Worm (Caenorhabditis elegans): ENCODE data around the gene dct-16.
A peak's percentile ranks its signal among the peaks of the same experiment; 100 is the strongest.

The dct-16 gene

ce11 chrV:20479013-20479739, 19.7 kb downstream of the dct-16 start, which contains the start of the genes calf-1 and rpl-2 (continued):
- TF ChIP-seq mep-1 (tag; optimal IDR thresholded peaks at IDR 0.05) (peak; percentile 69), dmd-8 (GFP tag; IDR thresholded peaks at IDR 0.05) (no peak), rbr-2 (tag; optimal IDR thresholded peaks at IDR 0.05) (peak; percentile 22), nhr-11 (tag; optimal IDR thresholded peaks at IDR 0.05) (peak; percentile 23), zfp-3 (GFP tag; conservative IDR thresholded peaks at IDR 0.05) (no peak), pqm-1 (tag; optimal IDR thresholded peaks at IDR 0.05) (no peak), unc-62 (GFP tag; optimal IDR thresholded peaks at IDR 0.05 in 1 of 2) (no peak), unc-62 (tag; optimal IDR thresholded peaks at IDR 0.05) (no peak), jun-1 (tag; optimal IDR thresholded peaks at IDR 0.05) (no peak), nhr-6 (tag; optimal IDR thresholded peaks at IDR 0.05) (peak; percentile 26), nhr-28 (tag; optimal IDR thresholded peaks at IDR 0.05) (peak; percentile 21), fos-1 (tag; optimal IDR thresholded peaks at IDR 0.05) (no peak), ceh-44 (GFP tag; IDR thresholded peaks at IDR 0.05) (no peak), Y48G9A.11 (GFP tag; IDR thresholded peaks at IDR 0.05) (no peak), set-16 (GFP tag; IDR thresholded peaks at IDR 0.05) (no peak), pha-4 (GFP tag; IDR thresholded peaks at IDR 0.05) (0 out of 2 replicates have a peak, but pooled peaks have one; percentile 49), pha-4 (tag; optimal IDR thresholded peaks at IDR 0.05) (no peak), snpc-1.2 (GFP tag; IDR thresholded peaks at IDR 0.05) (no peak), nhr-77 (tag; optimal IDR thresholded peaks at IDR 0.05) (peak; percentile 29), daf-8 (GFP tag; IDR thresholded peaks at IDR 0.05) (no peak), ces-1 (GFP tag; optimal IDR thresholded peaks at IDR 0.05) (no peak)

DNA sequence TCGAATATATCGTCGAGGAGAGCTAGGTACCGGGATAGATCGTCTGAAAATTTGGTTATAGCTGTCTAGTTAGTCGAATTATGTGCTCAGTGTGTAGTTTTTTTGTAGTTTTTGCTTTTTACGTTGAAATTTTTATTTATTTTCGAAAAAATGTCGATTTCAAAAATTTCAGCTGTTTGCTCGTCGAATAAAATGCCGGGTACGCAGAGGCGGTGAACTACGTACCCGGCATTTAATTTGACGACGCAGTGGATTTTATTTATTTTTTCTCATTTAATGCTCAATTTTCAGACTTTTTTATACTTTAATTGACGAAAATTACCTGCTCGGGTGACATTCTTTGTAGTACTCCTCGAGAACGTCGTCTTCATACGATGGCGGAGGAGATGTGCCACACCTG, 21.9 kb downstream of the dct-16 start:
- TF ChIP-seq gei-8 (GFP tag; optimal IDR thresholded peaks at IDR 0.05) = no peak
- TF ChIP-seq lin-38 (GFP tag; IDR thresholded peaks at IDR 0.05) = no peak
- TF ChIP-seq lsy-2 (tag; optimal IDR thresholded peaks at IDR 0.05) = peak in 1 of 2 experiments; percentile 50
- TF ChIP-seq egl-43 (GFP tag; IDR thresholded peaks at IDR 0.05) = no peak

DNA sequence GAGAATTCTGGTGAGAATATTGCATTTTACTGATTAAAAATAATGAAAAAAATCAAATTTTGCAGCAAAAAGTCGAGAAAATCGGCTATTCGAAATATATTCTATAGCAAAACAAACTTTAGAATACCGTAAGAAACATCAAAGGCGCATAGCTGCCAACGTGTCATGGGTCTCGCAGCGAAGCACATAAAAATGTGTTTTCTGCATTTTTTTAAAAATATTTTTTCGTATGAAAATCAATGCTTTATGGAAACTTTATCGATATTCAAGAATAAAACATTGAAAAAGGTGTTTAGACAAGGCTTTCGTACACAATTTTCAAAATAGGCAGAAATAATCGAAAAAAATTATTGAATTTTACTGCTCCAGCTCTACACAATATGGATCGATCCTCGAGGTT, 22.3 kb downstream of the dct-16 start:
- TF ChIP-seq mes-2 (tag; optimal IDR thresholded peaks at IDR 0.05; ENCODE audit: poor library complexity, severe bottlenecking) (no peak), unc-130 (GFP tag; optimal IDR thresholded peaks at IDR 0.05) (peak; percentile 15)

ce11 chrV:20475830-20476229, 23.0 kb downstream of the dct-16 start, which contains the start of gene B0250.7:
B0250.7 (minus strand) TSS chrV:20476061.
- TF ChIP-seq F37D6.2 (tag; optimal IDR thresholded peaks at IDR 0.05) (no peak), zfp-2 (tag; optimal IDR thresholded peaks at IDR 0.05) (no peak), daf-16 (GFP tag; optimal IDR thresholded peaks at IDR 0.05) (no peak), daf-16 (tag; optimal IDR thresholded peaks at IDR 0.05) (no peak), dve-1 (tag; optimal IDR thresholded peaks at IDR 0.05; ENCODE audit: insufficient read depth) (no peak), ama-1 (optimal IDR thresholded peaks at IDR 0.05) (no peak), lir-3 (tag; optimal IDR thresholded peaks at IDR 0.05) (no peak), Y48G9A.11 (GFP tag; IDR thresholded peaks at IDR 0.05) (no peak), ceh-20 (GFP tag; IDR thresholded peaks at IDR 0.05) (no peak), nhr-41 (GFP tag; IDR thresholded peaks at IDR 0.05) (no peak), Y5F2A.4 (GFP tag; optimal IDR thresholded peaks at IDR 0.05) (no peak), ceh-32 (tag; optimal IDR thresholded peaks at IDR 0.05; ENCODE audit: poor library complexity) (no peak)

Measured in whole organism, L4 larva.